Worm (Caenorhabditis elegans) whole organism, L2 larva: ENCODE measurements around the gene famp-1.

ENCODE experiments used
- C34F6.9 ChIP-seq: fragments of 150-350 bp; optimal IDR thresholded peaks from 2 replicates; lab custom pipeline; 2014; ENCODE audit warnings: missing biosample characterization, missing genetic modification characterization
- aly-2 ChIP-seq: fragments of 150-350 bp; optimal IDR thresholded peaks from 2 replicates; lab custom pipeline; 2014; ENCODE audit warnings: missing biosample characterization, missing genetic modification characterization
- fos-1 ChIP-seq: fragments of 150-350 bp; optimal IDR thresholded peaks from 2 replicates; lab custom pipeline; 2014; ENCODE audit warnings: missing biosample characterization, missing genetic modification characterization
- mdl-1 ChIP-seq, 2 experiments: fragments of 150-350 bp in 1 of 2; sonication (generic microtip) in 1 of 2; optimal IDR thresholded peaks; 2 replicates each; lab custom pipeline; 2017; ENCODE audit warnings: missing biosample characterization in 2 of 2, missing genetic modification characterization in 2 of 2
- nhr-10 ChIP-seq: sonication (generic microtip); optimal IDR thresholded peaks from 2 replicates; lab custom pipeline; 2017; ENCODE audit warnings: missing biosample characterization, missing genetic modification characterization
- nhr-237 ChIP-seq: fragments of 150-350 bp; optimal IDR thresholded peaks from 2 replicates; lab custom pipeline; 2014; ENCODE audit warnings: missing biosample characterization, missing genetic modification characterization
- sem-4 ChIP-seq: fragments of 150-350 bp; optimal IDR thresholded peaks from 2 replicates; lab custom pipeline; 2014; ENCODE audit warnings: missing biosample characterization, missing genetic modification reagents, missing genetic modification characterization
- ztf-4 ChIP-seq: fragments of 150-350 bp; optimal IDR thresholded peaks from 2 replicates; lab custom pipeline; 2014; ENCODE audit warnings: missing biosample characterization, missing genetic modification characterization

ce11 chrIV:2242349-2243088 is 20.9 kb downstream of the famp-1 start, which contains the start of the genes M70.3 and M70.2:
- no peak for TF ChIP-seq C34F6.9 (tag; lab: Kevin White, UChicago)
- TF ChIP-seq ztf-4, result no peak
- TF ChIP-seq aly-2, result no peak
- no peak for TF ChIP-seq nhr-10 (tag; lab: Kevin White, UChicago)
- TF ChIP-seq sem-4, result no peak
- no peak for TF ChIP-seq nhr-237
- TF ChIP-seq fos-1 (tag; lab: Kevin White, UChicago), result no peak
- TF ChIP-seq mdl-1 (tag; optimal IDR thresholded peaks at IDR 0.05; lab: Kevin White, UChicago), result no peak
